Worm (Caenorhabditis elegans): ENCODE measurements around the gene bus-8A.

The bus-8A gene

DNA sequence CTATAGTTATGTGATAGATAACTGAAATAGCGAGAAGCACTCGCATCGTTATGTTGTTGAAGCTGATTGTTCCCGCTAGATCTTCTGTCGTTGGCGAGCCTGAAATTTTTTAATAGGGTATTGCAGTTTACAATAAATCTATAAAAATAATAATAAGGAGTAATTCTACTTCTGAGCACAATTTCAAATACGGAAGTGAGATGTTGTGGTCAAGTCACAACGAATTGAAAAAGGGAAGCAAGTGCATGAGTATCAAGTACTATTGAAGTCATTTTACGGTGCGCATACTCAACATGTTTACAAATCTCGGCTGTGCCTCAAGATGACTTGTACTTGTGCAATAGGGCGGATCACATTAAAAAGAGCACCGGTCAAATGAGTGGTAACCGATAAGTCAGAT, 45.7 kb downstream of the bus-8A start, which contains the start of gene lgx-1:
TSS of gene lgx-1 (minus strand) at position 101 of the 400 bp plus-strand sequence.
- no peak for TF ChIP-seq let-607 (tag; optimal IDR thresholded peaks at IDR 0.05)
- no peak for TF ChIP-seq rpc-1 (optimal IDR thresholded peaks at IDR 0.05)
- no peak for TF ChIP-seq rpc-1 (tag; optimal IDR thresholded peaks at IDR 0.05)
- TF ChIP-seq tbx-9 (tag; optimal IDR thresholded peaks at IDR 0.05; ENCODE audit: borderline replicate concordance): no peak
- no peak for TF ChIP-seq mcd-1 (GFP tag; IDR thresholded peaks at IDR 0.05)

Data from whole organism, young adult.